Fruit fly (Drosophila melanogaster): Measurements from ENCODE around the gene CanA-14F.

CanA-14F gene

DNA sequence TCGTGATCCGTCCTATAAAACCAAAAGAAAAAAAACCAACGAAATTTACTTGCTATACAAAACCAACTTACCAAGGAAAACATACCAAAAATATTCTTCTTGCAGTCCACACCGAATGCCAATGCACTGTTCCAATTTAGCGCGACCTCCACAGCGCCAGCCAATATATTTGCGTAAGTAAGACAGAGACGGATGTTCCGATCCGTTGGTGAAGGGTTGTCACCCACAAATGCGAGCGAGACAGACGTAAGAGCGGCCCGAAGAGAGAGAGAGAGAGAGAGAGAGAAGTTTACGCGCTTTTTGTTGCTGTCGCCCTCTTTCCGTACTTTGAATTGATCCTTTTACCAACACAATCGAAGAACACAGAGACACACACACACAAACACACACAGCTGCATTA lies 20.9 kb upstream of the CanA-14F start (continued):
- TF ChIP-seq sna (GFP tag; IDR thresholded peaks at IDR 0.05; ENCODE audit: partially characterized antibody), result no peak
- TF ChIP-seq CG14667 (GFP tag; IDR thresholded peaks at IDR 0.05), result no peak
- 0 out of 3 replicates have a peak, but pooled peaks have one; percentile 15 for TF ChIP-seq Opbp (GFP tag; IDR thresholded peaks at IDR 0.05; ENCODE audit: partially characterized antibody)
- no peak for TF ChIP-seq Gsc (GFP tag; IDR thresholded peaks at IDR 0.05)
- TF ChIP-seq Kr (GFP tag; optimal IDR thresholded peaks at IDR 0.05), result peak; percentile 46
- TF ChIP-seq CG43689 (GFP tag; IDR thresholded peaks at IDR 0.05), result no peak
- no peak for TF ChIP-seq gcm (GFP tag; optimal IDR thresholded peaks at IDR 0.05)
- peak; percentile 66 for TF ChIP-seq cg (GFP tag; optimal IDR thresholded peaks at IDR 0.05)
- no peak for TF ChIP-seq CG2116 (GFP tag; optimal IDR thresholded peaks at IDR 0.05)
- no peak for TF ChIP-seq sisA (GFP tag; IDR thresholded peaks at IDR 0.05)
- TF ChIP-seq CHES-1-like (GFP tag; optimal IDR thresholded peaks at IDR 0.05), result no peak
- TF ChIP-seq Trl (optimal IDR thresholded peaks at IDR 0.05), result peak in 1 of 2 experiments; percentile 31
- TF ChIP-seq Trl (GFP tag; optimal IDR thresholded peaks at IDR 0.05), result no peak
- TF ChIP-seq aop (GFP tag; IDR thresholded peaks at IDR 0.05), result no peak
- TF ChIP-seq nerfin-1 (tag; optimal IDR thresholded peaks at IDR 0.05), result peak; percentile 84
- TF ChIP-seq Mes4 (GFP tag; optimal IDR thresholded peaks at IDR 0.05), result no peak
- no peak for TF ChIP-seq unc-4 (GFP tag; IDR thresholded peaks at IDR 0.05; ENCODE audit: partially characterized antibody)
- no peak for TF ChIP-seq crol (GFP tag; IDR thresholded peaks at IDR 0.05)
- TF ChIP-seq Deaf1 (tag; optimal IDR thresholded peaks at IDR 0.05), result no peak
- TF ChIP-seq CG11504 (tag; optimal IDR thresholded peaks at IDR 0.05), result no peak
- no peak for TF ChIP-seq sqz (GFP tag; optimal IDR thresholded peaks at IDR 0.05)
- TF ChIP-seq Doc3 (GFP tag; IDR thresholded peaks at IDR 0.05; ENCODE audit: partially characterized antibody), result no peak
- TF ChIP-seq CG32772 (GFP tag; IDR thresholded peaks at IDR 0.05), result no peak
- no peak for TF ChIP-seq Bdp1 (GFP tag; optimal IDR thresholded peaks at IDR 0.05)
- no peak for TF ChIP-seq TFAM (GFP tag; optimal IDR thresholded peaks at IDR 0.05)
- TF ChIP-seq E2f1 (GFP tag; IDR thresholded peaks at IDR 0.05), result no peak
- TF ChIP-seq CG33213 (GFP tag; optimal IDR thresholded peaks at IDR 0.05), result no peak
- TF ChIP-seq CG6813 (GFP tag; optimal IDR thresholded peaks at IDR 0.05), result no peak
- no peak for TF ChIP-seq Xbp1 (GFP tag; optimal IDR thresholded peaks at IDR 0.05)
- TF ChIP-seq CG13287 (GFP tag; IDR thresholded peaks at IDR 0.05; ENCODE audit: partially characterized antibody), result no peak
- peak; percentile 35 for TF ChIP-seq nom (GFP tag; optimal IDR thresholded peaks at IDR 0.05)
- TF ChIP-seq CG2875 (GFP tag; optimal IDR thresholded peaks at IDR 0.05), result no peak
- TF ChIP-seq C15 (GFP tag; IDR thresholded peaks at IDR 0.05), result no peak
- no peak for TF ChIP-seq sob (GFP tag; IDR thresholded peaks at IDR 0.05)
- no peak for TF ChIP-seq CG7928 (GFP tag; optimal IDR thresholded peaks at IDR 0.05)
- peak; percentile 1 for TF ChIP-seq CG8290 (GFP tag; optimal IDR thresholded peaks at IDR 0.05)
- TF ChIP-seq CG8290 (tag; optimal IDR thresholded peaks at IDR 0.05), result no peak
- TF ChIP-seq CG1233 (GFP tag; optimal IDR thresholded peaks at IDR 0.05), result no peak
- peak; percentile 73; the same call in 1 of the 3 replicates for TF ChIP-seq CG2199 (GFP tag; IDR thresholded peaks at IDR 0.05)
- TF ChIP-seq CG3847 (GFP tag; IDR thresholded peaks at IDR 0.05), result no peak
- no peak for TF ChIP-seq CG16813 (GFP tag; IDR thresholded peaks at IDR 0.05; ENCODE audit: partially characterized antibody)
- no peak for TF ChIP-seq Nf-YC (tag; optimal IDR thresholded peaks at IDR 0.05)
- TF ChIP-seq CG9437 (GFP tag; optimal IDR thresholded peaks at IDR 0.05), result no peak
- peak; percentile 92 for TF ChIP-seq CG1832 (GFP tag; optimal IDR thresholded peaks at IDR 0.05)
- TF ChIP-seq MTF-1 (GFP tag; optimal IDR thresholded peaks at IDR 0.05; ENCODE audit: borderline replicate concordance), result no peak
- TF ChIP-seq CG10654 (GFP tag; optimal IDR thresholded peaks at IDR 0.05), result no peak
- no peak for TF ChIP-seq CG31441 (GFP tag; IDR thresholded peaks at IDR 0.05)
- TF ChIP-seq CG10147 (GFP tag; optimal IDR thresholded peaks at IDR 0.05), result no peak
- no peak for TF ChIP-seq bowl (GFP tag; IDR thresholded peaks at IDR 0.05)
- TF ChIP-seq btn (GFP tag; optimal IDR thresholded peaks at IDR 0.05), result no peak
- no peak for TF ChIP-seq ATbp (GFP tag; optimal IDR thresholded peaks at IDR 0.05)
- no peak for TF ChIP-seq gro (GFP tag; optimal IDR thresholded peaks at IDR 0.05)
